Worm (Caenorhabditis elegans) whole organism, late embryonic: Measurements from ENCODE around the gene col-145.

Experiments
- F13H6.1 ChIP-seq: sonication (generic microtip); optimal IDR thresholded peaks from 2 replicates; lab custom pipeline; 2016; ENCODE audit warnings: missing genetic modification characterization, missing compliant biosample characterization
- T23F11.4 ChIP-seq: fragments of 200-800 bp; sonication (Bioruptor generic); optimal IDR thresholded peaks from 2 replicates; lab custom pipeline; 2018; ENCODE audit warnings: mild to moderate bottlenecking, missing genetic modification characterization, missing compliant biosample characterization
- Y22D7AL.16 ChIP-seq: sonication (generic microtip); optimal IDR thresholded peaks from 2 replicates; lab custom pipeline; 2016; ENCODE audit warnings: missing genetic modification characterization, missing compliant biosample characterization
- ceh-14 ChIP-seq: sonication (generic microtip); optimal IDR thresholded peaks from 2 replicates; lab custom pipeline; 2016; ENCODE audit warnings: missing genotype, missing genetic modification characterization, missing compliant biosample characterization
- pax-1 ChIP-seq: fragments of 150-350 bp; optimal IDR thresholded peaks from 2 replicates; lab custom pipeline; 2014; ENCODE audit warnings: missing biosample characterization, missing genetic modification characterization

DNA sequence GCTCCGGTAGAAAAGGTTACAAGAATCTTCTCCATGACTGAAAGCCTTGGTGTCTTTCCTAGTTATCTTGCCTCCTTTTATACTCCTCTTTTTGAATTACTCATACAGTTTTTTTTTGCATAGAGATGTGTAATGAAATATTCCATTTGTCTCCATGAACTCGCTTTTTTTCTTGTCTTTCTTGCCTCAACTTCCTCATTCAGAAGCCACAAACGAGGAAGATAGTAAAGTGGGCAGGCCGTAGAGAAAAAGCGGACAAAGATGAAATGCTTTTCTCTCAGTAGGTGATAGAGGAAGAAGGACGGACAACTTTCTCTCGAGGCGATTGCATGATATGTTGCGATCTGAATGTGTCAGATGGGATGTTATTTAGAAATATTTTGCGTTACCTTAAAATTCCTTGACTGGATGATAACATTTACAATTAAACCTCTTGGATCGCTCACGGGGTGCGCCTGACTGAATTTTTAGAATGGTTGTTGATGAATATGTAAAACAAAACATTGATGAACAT is at the start of gene col-145:
- TF ChIP-seq T23F11.4 (GFP tag; lab: Kevin White, UChicago): no peak
- TF ChIP-seq ceh-14 (tag; lab: Kevin White, UChicago): no peak
- TF ChIP-seq F13H6.1 (tag; lab: Kevin White, UChicago): no peak
- TF ChIP-seq pax-1: no peak
- TF ChIP-seq Y22D7AL.16 (tag; lab: Kevin White, UChicago): no peak
